Worm (Caenorhabditis elegans) whole organism, late embryonic: Measurements from ENCODE around the gene M163.8.

Experiments
- ets-4 ChIP-seq: sonication (generic microtip); optimal IDR thresholded peaks from 2 replicates; lab custom pipeline; 2016; ENCODE audit warnings: missing genetic modification characterization, missing compliant biosample characterization
- fkh-10 ChIP-seq: fragments of 150-350 bp; optimal IDR thresholded peaks from 2 replicates; lab custom pipeline; 2014; ENCODE audit warnings: missing biosample characterization, missing genetic modification reagents, missing genetic modification characterization
- pha-4 ChIP-seq: fragments of 150-350 bp; optimal IDR thresholded peaks from 2 replicates; lab custom pipeline; 2018; ENCODE audit warnings: missing biosample characterization, missing genetic modification reagents, missing genetic modification characterization
- unc-3 ChIP-seq, 2 experiments: fragments of 200-800 bp in 1 of 2; sonication (Bioruptor generic) in 1 of 2; sonication (generic microtip) in 1 of 2; conservative IDR thresholded peaks in 1 of 2; optimal IDR thresholded peaks in 1 of 2; 2 replicates each; pipeline versions ENCODE4 v1.3.6 to Lab custom; 2016 to 2022; ENCODE audit warnings: missing compliant biosample characterization in 2 of 2, missing genetic modification characterization in 2 of 2, missing genetic modification reagents in 1 of 2

DNA sequence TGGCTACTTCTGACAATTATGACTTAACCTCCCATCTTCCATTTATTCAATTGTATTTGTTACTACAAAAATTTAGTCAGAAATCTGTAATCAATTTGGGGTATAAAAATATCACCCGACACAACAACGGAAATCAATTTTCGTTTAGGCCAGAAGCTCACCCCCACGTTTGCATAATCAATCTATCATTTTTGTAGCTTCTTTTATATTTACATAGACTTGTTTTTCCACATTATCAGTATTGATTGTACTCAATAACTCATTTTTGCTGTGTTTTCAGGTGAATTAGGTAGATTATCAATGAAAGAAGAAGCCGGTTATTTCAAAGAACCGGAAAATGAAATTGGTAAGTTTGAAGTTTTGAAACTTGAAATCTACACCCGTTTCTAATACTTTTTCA, 11.2 kb upstream of the M163.8 start, which contains the start of gene M163.5:
- TF ChIP-seq ets-4 (tag; lab: Kevin White, UChicago), result no peak
- no peak for TF ChIP-seq unc-3 (GFP tag; conservative IDR thresholded peaks at IDR 0.05; lab: Robert Waterston, UW)
- TF ChIP-seq unc-3 (tag; optimal IDR thresholded peaks at IDR 0.05; lab: Kevin White, UChicago), result no peak
- TF ChIP-seq pha-4 (tag; lab: Kevin White, UChicago), result no peak
- no peak for TF ChIP-seq fkh-10
